Fruit fly (Drosophila melanogaster): ENCODE data around the gene CG1979.
A peak's percentile ranks its signal among the peaks of the same experiment; 100 is the strongest.

The CG1979 gene

DNA sequence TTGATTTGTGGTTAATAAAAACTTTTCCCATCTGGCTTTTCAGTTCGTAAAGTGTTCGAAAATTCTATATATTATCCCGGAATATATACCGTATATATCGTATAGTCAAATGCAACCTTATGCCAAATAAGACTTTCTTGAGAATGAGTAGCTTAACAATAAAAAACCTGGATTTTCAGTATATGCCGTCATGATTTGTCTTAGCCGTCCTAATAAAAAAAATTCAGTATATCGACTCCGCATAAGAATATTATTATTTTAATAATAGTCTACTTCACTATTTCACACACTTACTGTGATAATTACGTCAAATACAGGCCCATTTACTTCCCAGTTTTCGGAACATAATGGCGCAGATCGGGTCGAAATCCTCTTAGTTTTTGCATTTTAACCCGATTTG is 7.5 kb downstream of the CG1979 start, which contains the start of gene Mst84B:
Gene Mst84B (plus strand): TSS at position 301 of the 400 bp plus-strand sequence.
- TF ChIP-seq noc (tag; optimal IDR thresholded peaks at IDR 0.05) = no peak

DNA sequence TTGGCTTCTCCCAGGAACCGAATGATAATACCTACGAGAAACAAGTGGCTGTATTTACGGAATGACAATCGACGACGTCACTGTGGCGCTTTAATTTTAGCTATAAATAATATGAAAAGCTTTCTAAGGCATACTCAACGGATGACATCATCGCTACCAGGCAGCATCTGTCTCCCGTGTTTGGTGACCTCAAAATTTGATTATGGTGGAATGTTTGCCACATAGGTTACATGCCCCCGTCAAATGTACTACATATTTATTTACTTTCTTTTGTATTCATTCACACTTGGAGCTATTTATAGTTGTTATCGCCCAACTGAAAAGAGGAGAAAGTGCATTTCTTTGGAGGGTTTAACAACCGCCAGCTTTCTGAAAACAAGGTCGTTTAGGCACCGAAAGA is 11.9 kb downstream of the CG1979 start:
- no peak for TF ChIP-seq noc (tag; optimal IDR thresholded peaks at IDR 0.05)

DNA sequence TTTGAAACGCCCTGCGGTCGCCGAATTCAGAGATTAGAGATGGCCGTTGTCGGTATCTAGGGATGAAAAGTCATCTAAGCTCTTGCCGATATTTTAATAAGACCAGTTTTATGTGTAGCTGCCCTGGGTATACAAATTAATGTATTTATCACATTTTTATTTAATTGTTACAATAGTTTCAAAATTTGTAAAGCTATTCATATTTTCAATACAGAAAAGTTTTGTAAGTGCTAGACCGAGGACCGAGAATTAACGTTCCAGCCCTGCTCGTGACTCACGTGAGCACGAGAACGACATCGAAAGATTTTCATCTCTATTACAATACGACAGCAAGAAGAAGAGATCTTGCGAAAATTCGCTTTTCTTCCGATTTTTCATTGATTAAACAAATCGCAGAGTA is 12.7 kb downstream of the CG1979 start, which contains the start of the genes CG1105 and CG1965:
Gene CG1105 (minus strand): TSS at position 45 of the 400 bp plus-strand sequence.
Gene CG1965 (plus strand): TSS at position 310 of the 400 bp plus-strand sequence.
- TF ChIP-seq noc (tag; optimal IDR thresholded peaks at IDR 0.05) = peak; percentile 81

DNA sequence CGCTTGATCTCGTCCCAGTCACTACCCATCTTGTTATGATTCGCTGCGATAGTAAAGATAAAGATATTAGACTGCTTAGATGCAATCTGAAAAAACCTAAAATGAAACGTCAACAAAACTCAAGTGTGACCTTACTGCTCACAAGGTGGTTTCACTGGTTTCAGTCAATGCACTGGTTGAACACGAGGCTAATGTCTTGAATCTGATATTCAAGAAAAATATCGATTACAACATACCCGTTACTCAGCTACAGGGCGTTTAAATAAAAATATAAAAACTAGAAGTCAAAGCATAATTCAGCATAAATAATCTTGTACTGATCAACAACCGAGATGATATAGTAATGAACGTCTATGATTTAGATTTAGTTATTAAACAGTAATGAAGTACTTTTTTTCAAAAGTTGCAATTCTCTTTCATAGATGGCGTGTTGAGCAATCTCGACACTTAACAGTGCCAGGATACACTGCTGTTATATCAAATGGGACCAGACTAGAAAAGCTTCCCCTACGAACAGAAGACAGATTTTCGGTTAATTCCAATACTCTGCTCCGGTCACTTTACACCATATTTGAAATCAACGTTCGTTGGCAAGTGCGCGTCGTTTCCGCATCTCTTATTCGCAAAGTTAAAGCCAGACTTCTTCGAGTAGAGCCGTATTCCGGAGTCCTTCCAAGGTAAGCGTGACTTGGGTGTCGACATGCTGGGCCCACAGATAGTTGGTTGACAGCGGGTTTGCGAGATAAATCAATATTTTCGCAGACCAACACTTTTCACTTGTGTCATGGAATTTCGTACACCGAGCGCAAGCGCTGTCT is 20.1 kb downstream of the CG1979 start, which contains the start of the genes Ufl1 and CG1943:
Gene Ufl1 (minus strand): TSS at position 156 of the 818 bp plus-strand sequence.
Gene CG1943 (plus strand): TSS at position 563 of the 818 bp plus-strand sequence.
- no peak for TF ChIP-seq noc (tag; optimal IDR thresholded peaks at IDR 0.05)

- TF ChIP-seq noc (tag; optimal IDR thresholded peaks at IDR 0.05) = no peak
Observed at dm6 chr3R:7075115-7075425, 20.7 kb downstream of the CG1979 start.

DNA sequence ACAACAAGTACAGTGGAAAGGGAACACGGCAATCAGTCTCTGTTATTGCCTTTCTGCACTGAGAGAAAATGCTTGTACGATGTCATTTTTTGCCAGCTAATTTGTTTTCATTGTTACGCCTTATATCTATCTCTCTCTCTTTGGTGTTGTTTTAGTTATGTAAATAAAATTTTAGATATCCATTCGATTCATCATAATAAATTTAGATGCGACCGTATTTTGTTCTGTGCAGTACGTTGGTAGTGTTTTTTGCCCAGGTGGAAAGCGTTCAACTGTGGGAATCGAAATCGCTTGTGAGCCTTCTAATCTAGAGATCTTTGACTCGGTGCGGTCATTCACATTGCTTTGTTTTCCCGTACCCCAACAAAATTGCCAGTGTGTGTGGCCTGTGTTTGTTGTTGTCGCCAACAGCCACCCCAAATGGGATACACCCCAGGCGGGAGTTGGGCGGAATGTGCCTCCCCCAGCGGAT is 21.4 kb downstream of the CG1979 start:
- TF ChIP-seq noc (tag; optimal IDR thresholded peaks at IDR 0.05) = peak; percentile 92

DNA sequence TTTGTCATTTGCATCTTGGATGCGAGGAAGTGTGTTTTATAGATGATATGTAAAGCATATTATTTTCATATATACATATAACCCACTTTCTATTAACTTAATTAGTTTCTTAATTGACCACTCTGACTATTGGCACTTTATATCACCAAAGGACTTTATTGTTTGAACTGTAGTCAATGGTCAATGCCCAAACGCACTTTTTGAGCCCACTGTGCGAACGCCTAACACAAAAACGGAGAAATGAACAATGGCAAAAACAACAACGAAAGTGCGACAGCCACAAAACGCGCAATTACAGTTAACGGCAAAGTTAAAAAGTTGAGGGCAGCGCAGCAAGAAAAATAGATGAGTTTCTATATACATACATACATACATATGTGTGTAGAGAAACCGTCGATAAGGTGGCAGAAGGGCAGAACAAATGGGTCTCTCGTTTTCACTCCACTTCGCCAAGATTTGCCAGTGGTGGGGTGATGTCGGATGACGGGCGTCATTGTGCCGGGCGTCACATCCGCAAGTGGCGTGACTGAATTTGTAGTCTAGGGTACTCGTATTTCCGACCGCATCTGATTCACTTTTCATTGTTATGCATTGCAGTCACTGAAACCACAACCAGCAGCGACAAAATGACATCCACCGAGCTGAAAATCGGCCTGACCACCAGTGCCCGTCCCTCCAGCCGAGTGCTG is 22.1 kb downstream of the CG1979 start:
- TF ChIP-seq noc (tag; optimal IDR thresholded peaks at IDR 0.05) = no peak

DNA sequence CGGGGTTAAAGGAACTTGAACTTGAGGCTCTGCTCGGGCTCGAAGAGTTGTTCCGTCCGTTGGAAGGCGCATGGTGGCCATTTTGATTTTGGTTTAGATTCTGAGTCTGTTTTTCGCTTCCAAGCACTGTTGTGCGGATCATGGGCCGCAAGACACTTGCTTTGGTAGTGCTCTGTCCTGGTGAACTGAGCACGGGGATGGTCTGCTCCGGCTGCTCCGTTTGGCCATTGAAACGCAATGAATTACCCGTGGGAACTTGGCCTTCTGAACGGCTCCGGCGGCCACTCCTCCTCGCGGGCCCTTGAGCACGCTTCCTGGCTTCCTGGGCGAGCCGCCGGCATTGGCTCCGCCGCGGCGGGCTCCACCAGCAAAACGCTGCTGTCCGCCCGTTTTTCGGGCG is 25.3 kb downstream of the CG1979 start:
- no peak for TF ChIP-seq noc (tag; optimal IDR thresholded peaks at IDR 0.05)

DNA sequence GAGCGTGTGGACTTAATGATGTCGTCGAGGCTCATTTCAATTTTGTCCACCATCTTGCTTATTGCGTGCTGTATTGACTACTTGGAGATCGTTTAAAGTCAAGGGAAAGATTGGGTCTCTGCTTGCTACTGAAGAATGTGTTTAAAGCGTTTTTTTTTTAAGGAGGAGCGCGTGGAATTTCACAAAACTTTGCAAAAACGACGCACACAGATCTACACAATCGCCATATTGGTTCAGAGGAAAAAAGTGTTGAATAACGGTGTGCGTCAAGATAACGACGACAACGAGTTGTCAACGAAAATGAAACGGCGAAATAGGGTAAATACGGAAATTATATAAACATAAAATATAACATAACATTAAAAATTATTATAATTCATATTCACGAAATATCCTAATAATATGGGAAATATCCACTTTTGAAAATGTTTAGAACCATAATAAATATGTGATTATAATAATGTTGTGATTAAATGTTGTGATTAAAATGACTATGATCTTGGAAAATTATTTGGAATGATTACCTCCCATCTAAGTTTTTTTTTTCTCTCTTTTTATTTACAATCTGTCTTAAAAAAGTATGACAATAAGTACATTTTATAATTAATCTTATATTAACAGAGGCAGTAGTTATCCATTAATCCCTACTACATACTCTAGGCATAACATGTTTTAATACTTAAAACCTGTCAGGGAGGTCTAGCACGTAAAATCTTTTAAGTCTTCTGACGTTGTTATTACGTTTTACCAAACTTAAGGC is 26.0 kb downstream of the CG1979 start, which contains the start of gene Ref1:
Gene Ref1 (minus strand): TSS at position 231 of the 760 bp plus-strand sequence.
- no peak for TF ChIP-seq noc (tag; optimal IDR thresholded peaks at IDR 0.05)

DNA sequence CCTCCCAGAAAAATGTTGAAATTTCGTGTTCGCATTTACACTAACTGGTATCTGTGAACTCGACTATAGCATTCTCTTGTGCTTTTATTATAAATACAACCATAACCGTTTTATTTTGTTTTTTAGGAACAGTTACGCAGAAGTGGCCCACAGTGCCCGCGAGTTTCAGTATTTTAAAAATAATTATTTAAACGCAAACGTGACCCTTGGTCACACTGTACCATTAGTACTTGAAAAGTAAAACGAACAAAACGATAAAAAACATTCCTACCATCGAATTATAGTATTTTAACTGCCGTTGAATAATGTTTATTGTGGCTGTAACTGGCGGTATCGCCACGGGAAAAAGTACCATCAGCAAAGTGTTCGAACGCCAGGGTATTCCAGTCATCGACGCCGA is 27.6 kb downstream of the CG1979 start, which contains the start of gene Dpck:
Gene Dpck (plus strand): TSS at position 211 of the 400 bp plus-strand sequence.
- no peak for TF ChIP-seq noc (tag; optimal IDR thresholded peaks at IDR 0.05)

- TF ChIP-seq noc (tag; optimal IDR thresholded peaks at IDR 0.05) = no peak
Observed at dm6 chr3R:7083750-7084149, 29.4 kb downstream of the CG1979 start.

DNA sequence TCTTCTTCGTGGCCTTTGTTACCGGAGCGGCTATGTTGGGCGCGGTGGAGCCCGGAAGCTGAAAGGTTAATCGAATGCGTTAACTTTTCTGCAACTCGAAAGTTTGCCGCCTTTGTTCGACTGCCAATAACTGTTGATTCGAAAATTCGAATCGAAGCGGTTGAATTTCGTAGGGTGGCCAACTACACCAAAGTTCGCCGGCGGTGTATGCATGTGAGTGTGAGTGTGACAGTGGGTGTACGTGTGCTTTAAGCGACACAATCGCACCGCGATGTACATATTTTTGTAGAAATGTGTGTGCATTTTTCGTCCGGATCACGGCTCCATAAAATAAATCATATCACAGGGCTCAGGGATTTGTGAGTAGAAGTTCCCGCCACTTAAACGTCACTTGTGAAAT is 31.1 kb downstream of the CG1979 start:
- no peak for TF ChIP-seq noc (tag; optimal IDR thresholded peaks at IDR 0.05)

dm6 chr3R:7085983-7086376 is 31.6 kb downstream of the CG1979 start, which contains the start of gene Tailor:
Gene Tailor (minus strand): TSS chr3R:7086083.
- TF ChIP-seq noc (tag; optimal IDR thresholded peaks at IDR 0.05) = no peak

DNA sequence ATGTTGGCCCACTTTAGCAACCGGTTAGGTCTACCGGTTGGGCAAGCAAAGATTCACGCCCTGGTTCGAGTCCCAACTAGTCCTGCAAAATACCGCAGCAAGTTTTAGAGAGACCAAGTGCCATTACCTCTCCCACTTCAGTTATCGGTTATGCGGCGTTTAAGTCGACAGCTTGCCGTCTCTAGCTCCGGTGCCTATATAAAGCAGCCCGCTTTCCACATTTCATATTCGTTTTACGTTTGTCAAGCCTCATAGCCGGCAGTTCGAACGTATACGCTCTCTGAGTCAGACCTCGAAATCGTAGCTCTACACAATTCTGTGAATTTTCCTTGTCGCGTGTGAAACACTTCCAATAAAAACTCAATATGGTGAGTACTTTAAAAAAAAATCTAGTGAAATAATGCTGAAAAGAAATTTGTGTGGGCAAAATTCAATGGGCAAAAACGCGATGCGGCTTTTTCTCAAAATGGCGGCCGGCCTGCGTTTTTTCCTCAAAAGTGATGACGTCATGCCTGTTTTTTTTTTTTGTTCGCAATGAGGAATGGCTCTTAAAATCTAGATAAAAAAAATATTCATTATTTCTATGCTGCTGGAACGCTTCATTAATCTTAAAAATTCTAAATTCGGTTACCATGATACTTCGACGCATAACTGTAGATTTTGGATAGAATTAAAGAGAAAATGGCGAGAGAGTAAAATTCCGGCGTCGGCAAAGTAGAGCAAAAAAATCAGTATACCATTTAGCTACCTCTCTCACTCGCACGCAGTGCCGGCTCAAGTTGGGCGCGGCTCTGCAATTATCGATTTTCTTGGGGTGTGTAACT is 32.2 kb downstream of the CG1979 start, which contains the start of gene alphaTub84B:
Gene alphaTub84B (plus strand): TSS at position 223 of the 824 bp plus-strand sequence.
- TF ChIP-seq noc (tag; optimal IDR thresholded peaks at IDR 0.05) = peak; percentile 66

dm6 chr3R:7087201-7087505 is 32.8 kb downstream of the CG1979 start:
- no peak for TF ChIP-seq noc (tag; optimal IDR thresholded peaks at IDR 0.05)
